Fruit fly (Drosophila melanogaster) whole organism, prepupa: Measurements from ENCODE around the gene CG9701.

Source experiments
- Blimp-1 ChIP-seq: fragments of 200-800 bp; sonication (Bioruptor generic); optimal IDR thresholded peaks from 3 replicates; lab custom pipeline; 2017; ENCODE audit warnings: missing biosample characterization, missing genetic modification characterization, mild to moderate bottlenecking, moderate library complexity, missing genetic modification reagents
- CG11294 ChIP-seq: fragments of 200-800 bp; sonication (Bioruptor generic); IDR thresholded peaks from 2 replicates; pipeline ENCODE4 v1.3.6; 2022; ENCODE audit warnings: missing biosample characterization, missing genetic modification characterization
- CG11762 ChIP-seq: fragments of 200-800 bp; sonication (Bioruptor generic); optimal IDR thresholded peaks from 3 replicates; lab custom pipeline; 2016; ENCODE audit warnings: missing biosample characterization, missing genetic modification characterization; ENCODE audit not compliant: insufficient read depth
- CG11902 ChIP-seq: fragments of 200-800 bp; sonication (Bioruptor generic); optimal IDR thresholded peaks from 3 replicates; lab custom pipeline; 2016; ENCODE audit warnings: missing biosample characterization, missing genetic modification characterization
- CG15336 ChIP-seq: fragments of 200-800 bp; sonication (Bioruptor generic); IDR thresholded peaks from 2 replicates; pipeline ENCODE4 v1.3.6; 2022; ENCODE audit warnings: missing biosample characterization, missing genetic modification characterization
- CG1621 ChIP-seq: fragments of 200-800 bp; sonication (Bioruptor generic); optimal IDR thresholded peaks from 3 replicates; lab custom pipeline; 2018; ENCODE audit warnings: missing biosample characterization, mild to moderate bottlenecking, missing genetic modification characterization
- CG16779 ChIP-seq: fragments of 200-800 bp; sonication (Bioruptor generic); optimal IDR thresholded peaks from 3 replicates; lab custom pipeline; 2017; ENCODE audit warnings: missing biosample characterization, mild to moderate bottlenecking, missing genetic modification characterization
- CG3032 ChIP-seq: fragments of 200-800 bp; optimal IDR thresholded peaks from 2 replicates; lab custom pipeline; 2019; ENCODE audit warnings: missing biosample characterization, mild to moderate bottlenecking, missing genetic modification characterization, moderate library complexity
- CG31627 ChIP-seq: fragments of 200-800 bp; sonication (Bioruptor generic); optimal IDR thresholded peaks from 3 replicates; lab custom pipeline; 2016; ENCODE audit warnings: missing biosample characterization, missing genetic modification characterization
- CG32006 ChIP-seq: fragments of 200-800 bp; sonication (Bioruptor generic); optimal IDR thresholded peaks from 3 replicates; lab custom pipeline; 2017; ENCODE audit warnings: missing biosample characterization, mild to moderate bottlenecking, missing genetic modification characterization
- CG3919 ChIP-seq: fragments of 200-800 bp; sonication (Bioruptor generic); optimal IDR thresholded peaks from 3 replicates; lab custom pipeline; 2016; ENCODE audit warnings: missing biosample characterization, missing genetic modification characterization
- CG4318 ChIP-seq: fragments of 200-800 bp; sonication (Bioruptor generic); optimal IDR thresholded peaks from 3 replicates; lab custom pipeline; 2017; ENCODE audit warnings: missing biosample characterization, mild to moderate bottlenecking, missing genetic modification characterization
- CG6163 ChIP-seq: fragments of 200-800 bp; sonication (Bioruptor generic); IDR thresholded peaks from 3 replicates; pipeline ENCODE4 v1.3.6; 2022; ENCODE audit warnings: missing biosample characterization, missing genetic modification characterization
- CG6276 ChIP-seq: fragments of 200-800 bp; sonication (Bioruptor generic); optimal IDR thresholded peaks from 2 replicates; lab custom pipeline; 2017; ENCODE audit warnings: missing biosample characterization, mild to moderate bottlenecking, missing genetic modification characterization
- CG6792 ChIP-seq: fragments of 200-800 bp; sonication (Bioruptor generic); optimal IDR thresholded peaks from 3 replicates; lab custom pipeline; 2016; ENCODE audit warnings: missing biosample characterization, missing genetic modification characterization
- CG6808 ChIP-seq: fragments of 200-800 bp; sonication (Bioruptor generic); optimal IDR thresholded peaks from 3 replicates; lab custom pipeline; 2017; ENCODE audit warnings: missing biosample characterization, missing genetic modification characterization, mild to moderate bottlenecking, moderate library complexity, missing genetic modification reagents
- CG6854 ChIP-seq: fragments of 200-800 bp; sonication (Bioruptor generic); optimal IDR thresholded peaks from 2 replicates; lab custom pipeline; 2017; ENCODE audit warnings: missing biosample characterization, mild to moderate bottlenecking, missing genetic modification characterization
- CG8119 ChIP-seq: fragments of 200-800 bp; sonication (Bioruptor generic); IDR thresholded peaks from 3 replicates; pipeline ENCODE4 v1.3.6; 2022; ENCODE audit warnings: missing biosample characterization, missing genetic modification characterization
- CG8319 ChIP-seq: fragments of 200-800 bp; sonication (Bioruptor generic); optimal IDR thresholded peaks from 3 replicates; lab custom pipeline; 2016; ENCODE audit warnings: missing biosample characterization, missing genetic modification characterization
- CG9139 ChIP-seq: fragments of 200-800 bp; sonication (Bioruptor generic); optimal IDR thresholded peaks from 3 replicates; lab custom pipeline; 2017; ENCODE audit warnings: missing biosample characterization, mild to moderate bottlenecking, missing genetic modification characterization
- Eip75B ChIP-seq: fragments of 200-800 bp; sonication (Bioruptor generic); optimal IDR thresholded peaks from 3 replicates; lab custom pipeline; 2016; ENCODE audit warnings: missing biosample characterization, missing genetic modification characterization
- Eip78C ChIP-seq: fragments of 200-800 bp; sonication (Bioruptor generic); peaks from one replicate; lab custom pipeline; 2016; ENCODE audit warnings: missing biosample characterization, missing genetic modification characterization
- Ets21C ChIP-seq: fragments of 200-800 bp; sonication (Bioruptor generic); optimal IDR thresholded peaks from 3 replicates; lab custom pipeline; 2016; ENCODE audit warnings: missing biosample characterization, missing genetic modification characterization
- Gug ChIP-seq: fragments of 200-800 bp; sonication (Bioruptor generic); IDR thresholded peaks from 2 replicates; pipeline ENCODE4 v1.3.6; 2022; ENCODE audit warnings: missing biosample characterization, missing genetic modification characterization
- Hr39 ChIP-seq: fragments of 200-800 bp; sonication (Bioruptor generic); optimal IDR thresholded peaks from 2 replicates; lab custom pipeline; 2016; ENCODE audit warnings: missing biosample characterization, missing genetic modification characterization
- Hr4 ChIP-seq: fragments of 200-800 bp; sonication (Bioruptor generic); optimal IDR thresholded peaks from 3 replicates; lab custom pipeline; 2016; ENCODE audit warnings: missing biosample characterization, missing genetic modification characterization
- Lpt ChIP-seq: fragments of 200-800 bp; sonication (Bioruptor generic); optimal IDR thresholded peaks from 3 replicates; lab custom pipeline; 2016; ENCODE audit warnings: missing biosample characterization, missing genetic modification characterization
- Met ChIP-seq: fragments of 200-800 bp; sonication (Bioruptor generic); optimal IDR thresholded peaks from 3 replicates; lab custom pipeline; 2016; ENCODE audit warnings: missing biosample characterization, missing genetic modification characterization
- Smox ChIP-seq: fragments of 200-800 bp; sonication (Bioruptor generic); optimal IDR thresholded peaks from 3 replicates; lab custom pipeline; 2016; ENCODE audit warnings: missing biosample characterization, missing genetic modification characterization
- Sox102F ChIP-seq: fragments of 200-800 bp; sonication (Bioruptor generic); optimal IDR thresholded peaks from 2 replicates; lab custom pipeline; 2016; ENCODE audit warnings: missing biosample characterization, mild to moderate bottlenecking, missing genetic modification characterization
- Sox14 ChIP-seq: fragments of 200-800 bp; sonication (Bioruptor generic); optimal IDR thresholded peaks from 3 replicates; lab custom pipeline; 2016; ENCODE audit warnings: missing biosample characterization, missing genetic modification characterization
- Sox15 ChIP-seq: fragments of 200-800 bp; sonication (Bioruptor generic); optimal IDR thresholded peaks from 3 replicates; lab custom pipeline; 2016; ENCODE audit warnings: missing biosample characterization, missing genetic modification characterization
- achi ChIP-seq: fragments of 200-800 bp; sonication (Bioruptor generic); optimal IDR thresholded peaks from 3 replicates; lab custom pipeline; 2016; ENCODE audit warnings: missing biosample characterization, missing genetic modification characterization
- acj6 ChIP-seq: fragments of 200-800 bp; sonication (Bioruptor generic); optimal IDR thresholded peaks from 3 replicates; lab custom pipeline; 2016; ENCODE audit warnings: missing biosample characterization, missing genetic modification characterization
- cyc ChIP-seq: fragments of 200-800 bp; sonication (Bioruptor generic); optimal IDR thresholded peaks from 3 replicates; lab custom pipeline; 2016; ENCODE audit warnings: missing biosample characterization, missing genetic modification characterization
- dsx ChIP-seq: fragments of 200-800 bp; optimal IDR thresholded peaks from 3 replicates; lab custom pipeline; 2019; ENCODE audit warnings: missing biosample characterization, mild to moderate bottlenecking, missing genetic modification characterization, moderate library complexity; ENCODE audit not compliant: poor library complexity, severe bottlenecking
- eg ChIP-seq: fragments of 200-800 bp; sonication (Bioruptor generic); IDR thresholded peaks from 3 replicates; pipeline ENCODE4 v1.3.6; 2022; ENCODE audit warnings: missing biosample characterization, missing genetic modification characterization
- esn ChIP-seq: fragments of 200-800 bp; sonication (Bioruptor generic); optimal IDR thresholded peaks from 2 replicates; lab custom pipeline; 2016; ENCODE audit warnings: missing biosample characterization, mild to moderate bottlenecking, missing genetic modification characterization, moderate library complexity
- fd59A ChIP-seq: fragments of 200-800 bp; sonication (Bioruptor generic); optimal IDR thresholded peaks from 2 replicates; lab custom pipeline; 2017; ENCODE audit warnings: missing biosample characterization, mild to moderate bottlenecking, missing genetic modification characterization, missing genetic modification reagents
- fd85E ChIP-seq: fragments of 200-800 bp; sonication (Bioruptor generic); optimal IDR thresholded peaks from 3 replicates; lab custom pipeline; 2016; ENCODE audit warnings: missing biosample characterization, missing genetic modification characterization
- lz ChIP-seq: fragments of 200-800 bp; sonication (Bioruptor generic); optimal IDR thresholded peaks from 3 replicates; lab custom pipeline; 2016; ENCODE audit warnings: missing biosample characterization, missing genetic modification characterization
- net ChIP-seq: fragments of 200-800 bp; sonication (Bioruptor generic); optimal IDR thresholded peaks from 3 replicates; lab custom pipeline; 2016; ENCODE audit warnings: missing biosample characterization, missing genetic modification characterization
- pdm3 ChIP-seq: fragments of 200-800 bp; sonication (Bioruptor generic); optimal IDR thresholded peaks from 3 replicates; lab custom pipeline; 2016; ENCODE audit warnings: missing biosample characterization, missing genetic modification characterization
- salr ChIP-seq, 2 experiments: fragments of 200-800 bp; sonication (Bioruptor generic); optimal IDR thresholded peaks; 3 replicates each; lab custom pipeline; 2016 to 2018; ENCODE audit warnings: missing biosample characterization in 2 of 2, missing genetic modification characterization in 2 of 2, mild to moderate bottlenecking in 1 of 2
- spab ChIP-seq: fragments of 200-800 bp; sonication (Bioruptor generic); optimal IDR thresholded peaks from 2 replicates; lab custom pipeline; 2017; ENCODE audit warnings: missing biosample characterization, mild to moderate bottlenecking, missing genetic modification characterization, missing genetic modification reagents
- ss ChIP-seq, 2 experiments: fragments of 200-800 bp; sonication (Bioruptor generic); optimal IDR thresholded peaks; 2 replicates in 1 of 2; 3 replicates in 1 of 2; lab custom pipeline; 2017 to 2018; ENCODE audit warnings: mild to moderate bottlenecking in 2 of 2, missing biosample characterization in 2 of 2, missing genetic modification characterization in 2 of 2, moderate library complexity in 1 of 2
- topi ChIP-seq: fragments of 200-800 bp; sonication (Bioruptor generic); optimal IDR thresholded peaks from 3 replicates; lab custom pipeline; 2016; ENCODE audit warnings: missing biosample characterization, missing genetic modification characterization
- vri ChIP-seq: fragments of 200-800 bp; sonication (Bioruptor generic); optimal IDR thresholded peaks from 3 replicates; lab custom pipeline; 2016; ENCODE audit warnings: missing biosample characterization, mild to moderate bottlenecking, missing genetic modification characterization

Gene CG9701

DNA sequence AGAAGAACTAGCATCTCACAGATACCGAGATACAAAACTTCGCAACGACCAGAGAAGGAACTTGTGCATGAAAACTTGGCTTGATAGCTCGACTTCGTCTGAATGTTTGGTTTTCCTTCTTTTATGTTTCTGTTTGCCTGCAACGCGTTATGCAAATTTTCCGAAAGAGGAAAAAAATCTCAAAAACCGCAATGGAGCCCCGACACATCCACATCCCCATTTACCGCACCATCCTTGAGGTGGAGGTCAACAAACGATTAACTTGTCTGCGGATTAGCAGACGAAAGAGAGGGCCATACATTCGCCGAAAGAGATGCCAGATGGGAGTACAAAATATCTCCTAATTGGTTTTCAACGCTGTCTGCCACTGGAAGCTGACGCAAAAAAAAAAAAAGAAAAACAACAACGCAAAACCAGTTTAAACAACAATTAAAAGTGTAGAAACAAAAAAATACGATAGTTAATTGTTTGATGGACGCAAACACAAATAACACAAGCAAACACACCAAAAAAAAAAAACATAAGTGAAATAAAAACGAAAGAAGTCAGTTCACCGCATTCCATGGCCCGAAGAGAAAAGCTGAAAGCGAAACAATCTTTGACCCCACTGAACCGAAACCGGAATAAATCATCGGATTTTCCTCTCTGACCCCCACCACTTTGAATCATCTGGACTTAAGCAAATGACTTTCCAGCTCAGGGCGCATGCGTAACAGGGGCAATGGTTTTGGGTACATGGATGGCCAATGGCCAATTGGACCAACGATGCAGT, 38.1 kb upstream of the CG9701 start:
- no peak for TF ChIP-seq Gug (GFP tag; lab: Robert Waterston, UW)
- no peak for TF ChIP-seq Met (GFP tag; lab: Kevin White, UChicago)
- TF ChIP-seq net: no peak
- no peak for TF ChIP-seq cyc
- TF ChIP-seq CG6276 (GFP tag; lab: Kevin White, UChicago): peak; percentile 14
- TF ChIP-seq Hr39: no peak
- 0 out of 3 replicates have a peak, but pooled peaks have one; percentile 16 for TF ChIP-seq eg (GFP tag; lab: Robert Waterston, UW)
- no peak for TF ChIP-seq Eip75B (GFP tag; lab: Kevin White, UChicago)
- TF ChIP-seq dsx: no peak
- no peak for TF ChIP-seq achi
- TF ChIP-seq CG8119 (GFP tag; lab: Robert Waterston, UW): peak; percentile 39; the same call in 1 of the 3 replicates

- no peak for TF ChIP-seq fd85E (GFP tag; lab: Kevin White, UChicago)
- no peak for TF ChIP-seq CG8319
- TF ChIP-seq Sox14: no peak
- TF ChIP-seq acj6: peak; percentile 21
- TF ChIP-seq net: no peak
- no peak for TF ChIP-seq vri (GFP tag; lab: Kevin White, UChicago)
- TF ChIP-seq Ets21C: no peak
- TF ChIP-seq pdm3 (GFP tag; lab: Kevin White, UChicago): peak; percentile 5
- TF ChIP-seq Sox102F (GFP tag; lab: Kevin White, UChicago): peak; percentile 18
- no peak for TF ChIP-seq fd59A (GFP tag; lab: Kevin White, UChicago)
- TF ChIP-seq esn (GFP tag; lab: Kevin White, UChicago): peak; percentile 33
- no peak for TF ChIP-seq CG31627 (GFP tag; lab: Kevin White, UChicago)
- no peak for TF ChIP-seq Blimp-1 (GFP tag; lab: Kevin White, UChicago)
- TF ChIP-seq CG3919 (GFP tag; lab: Kevin White, UChicago): no peak
- TF ChIP-seq CG6163: peak; percentile 22; the same call in 1 of the 3 replicates
- no peak for TF ChIP-seq Hr4 (GFP tag; lab: Kevin White, UChicago)
- no peak for TF ChIP-seq CG11902
- TF ChIP-seq CG3032 (tag; lab: Kevin White, UChicago): no peak
- TF ChIP-seq CG6808 (GFP tag; lab: Kevin White, UChicago): no peak
- no peak for TF ChIP-seq CG16779 (tag; lab: Kevin White, UChicago)
- no peak for TF ChIP-seq lz (GFP tag; lab: Kevin White, UChicago)
- TF ChIP-seq CG9139 (GFP tag; lab: Kevin White, UChicago): no peak
- TF ChIP-seq Eip78C (GFP tag; lab: Kevin White, UChicago): peak; percentile 55
- TF ChIP-seq CG6792 (GFP tag; lab: Kevin White, UChicago): no peak
- no peak for TF ChIP-seq Lpt (GFP tag; lab: Kevin White, UChicago)
- peak; percentile 11 for TF ChIP-seq Hr39
- no peak for TF ChIP-seq dsx
- peak; percentile 57 for TF ChIP-seq CG32006 (GFP tag; lab: Kevin White, UChicago)
- peak; percentile 9 for TF ChIP-seq Smox (GFP tag; lab: Kevin White, UChicago)
- peak; percentile 62 for TF ChIP-seq CG8119 (GFP tag; lab: Robert Waterston, UW)
- no peak for TF ChIP-seq topi
- TF ChIP-seq CG11294 (GFP tag; lab: Robert Waterston, UW): no peak
- no peak for TF ChIP-seq CG1621 (tag; lab: Kevin White, UChicago)
- no peak for TF ChIP-seq ss (GFP tag; optimal IDR thresholded peaks at IDR 0.05; lab: Kevin White, UChicago)
- no peak for TF ChIP-seq CG11762
- no peak for TF ChIP-seq Sox15 (GFP tag; lab: Kevin White, UChicago)
- no peak for TF ChIP-seq CG4318 (GFP tag; lab: Kevin White, UChicago)
- peak; percentile 39 for TF ChIP-seq achi
- no peak for TF ChIP-seq CG6854 (GFP tag; lab: Kevin White, UChicago)
- TF ChIP-seq Eip75B (GFP tag; lab: Kevin White, UChicago): no peak
- TF ChIP-seq CG15336 (GFP tag; lab: Robert Waterston, UW): peak; percentile 76
- TF ChIP-seq spab (GFP tag; lab: Kevin White, UChicago): no peak
- TF ChIP-seq salr (GFP tag; optimal IDR thresholded peaks at IDR 0.05; lab: Kevin White, UChicago): peak in 1 of 2 experiments; percentile 11
Measured at dm6 chr3L:16697069-16697468, 36.3 kb upstream of the CG9701 start.
